Worm (Caenorhabditis elegans) whole organism, L4 larva: ENCODE measurements around the gene Y25C1A.13.

ENCODE experiments used
- Y75B8A.6 ChIP-seq: fragments of 200-800 bp; sonication (Bioruptor generic); IDR thresholded peaks from 2 replicates; pipeline ENCODE4 v1.3.6; 2022; ENCODE audit warnings: missing genetic modification reagents, missing genetic modification characterization, missing compliant biosample characterization
- ZK337.2 ChIP-seq: fragments of 200-800 bp; sonication (Bioruptor generic); IDR thresholded peaks from 2 replicates; pipeline ENCODE4 v1.3.6; 2022; ENCODE audit warnings: missing genetic modification reagents, missing genetic modification characterization, missing compliant biosample characterization
- unc-39 ChIP-seq: sonication (generic microtip); optimal IDR thresholded peaks from 2 replicates; lab custom pipeline; 2017; ENCODE audit warnings: missing biosample characterization, missing genetic modification characterization

DNA sequence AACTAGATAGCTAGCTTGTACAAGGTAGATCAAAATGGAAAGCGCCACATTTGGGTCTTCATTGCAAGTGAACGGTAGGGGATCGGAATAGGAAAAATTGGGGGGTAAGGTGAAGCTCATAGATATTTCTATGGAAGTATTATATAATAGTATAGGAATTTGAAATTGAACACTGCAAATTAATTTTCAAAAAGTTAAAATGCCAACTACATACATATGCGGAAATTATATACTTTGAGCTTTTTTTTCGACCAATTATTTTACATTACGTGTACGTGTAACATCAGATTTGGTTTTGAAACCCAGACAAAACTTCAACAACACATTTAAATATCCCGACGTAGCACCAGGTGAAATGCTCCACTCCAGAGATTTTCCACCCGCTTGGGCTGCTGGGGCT lies 15.0 kb downstream of the Y25C1A.13 start, which contains the start of gene srg-23:
- TF ChIP-seq Y75B8A.6 (GFP tag; lab: Robert Waterston, UW), result no peak
- TF ChIP-seq unc-39, result no peak
- no peak for TF ChIP-seq ZK337.2
